Fruit fly (Drosophila melanogaster): Measurements from ENCODE around the gene Tdrd3.

Gene Tdrd3

DNA sequence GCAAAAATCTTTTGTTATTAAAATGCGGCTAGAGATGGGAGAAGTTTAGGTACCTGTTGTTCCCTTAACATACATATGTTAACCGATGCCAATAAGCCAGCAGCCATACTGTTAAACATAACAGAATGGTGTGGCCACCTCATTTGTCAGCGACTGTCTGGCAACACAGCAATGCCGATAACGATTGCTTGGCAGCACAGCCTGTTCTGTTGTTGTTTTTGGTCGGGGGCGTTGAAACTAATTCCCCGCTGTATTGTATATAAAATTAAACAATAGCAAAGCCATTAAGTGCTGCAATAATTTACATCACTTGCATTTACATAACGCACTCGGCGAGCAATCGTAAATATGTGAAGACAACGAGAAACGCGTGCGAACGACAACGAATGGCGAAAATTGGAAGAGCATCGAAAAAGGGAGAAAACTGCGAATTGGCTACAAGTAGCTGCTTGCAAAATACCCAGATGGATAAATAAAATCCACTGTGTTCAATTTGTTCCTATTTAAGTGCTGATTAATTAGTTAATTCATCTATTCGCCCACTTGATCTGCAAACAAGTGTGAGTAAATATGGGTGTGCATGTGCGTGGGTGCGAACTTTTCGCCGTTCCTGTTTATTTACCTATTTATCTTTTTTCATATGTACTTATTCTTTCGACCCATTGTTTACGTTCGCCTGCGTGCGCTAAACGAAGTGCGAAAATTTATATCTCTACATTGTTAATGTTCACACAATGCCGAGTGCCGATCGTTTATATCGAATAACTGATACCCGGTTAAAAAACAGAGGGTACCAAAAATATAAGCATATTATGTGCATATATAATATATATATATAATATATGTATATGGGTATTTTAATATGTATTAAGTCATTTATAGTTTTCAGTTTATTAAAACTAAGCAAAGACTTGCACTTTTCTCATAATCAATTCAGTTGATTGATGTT is 24.5 kb upstream of the Tdrd3 start, which contains the start of the genes Tsen34 and Mgat4a (continued):
- TF ChIP-seq Abd-B (GFP tag; optimal IDR thresholded peaks at IDR 0.05) (no peak), CG33557 (GFP tag; optimal IDR thresholded peaks at IDR 0.05) (no peak), zfh1 (GFP tag; IDR thresholded peaks at IDR 0.05) (no peak; the same call in 2 of the 3 replicates), CG30403 (GFP tag; optimal IDR thresholded peaks at IDR 0.05) (no peak), br (optimal IDR thresholded peaks at IDR 0.05) (no peak), TFAM (GFP tag; optimal IDR thresholded peaks at IDR 0.05) (no peak), otp (GFP tag; IDR thresholded peaks at IDR 0.05) (peak; percentile 8; the same call in 1 of the 3 replicates), Sry-δ (GFP tag; optimal IDR thresholded peaks at IDR 0.05) (peak; percentile 81), CG1832 (GFP tag; optimal IDR thresholded peaks at IDR 0.05) (no peak), pum (GFP tag; optimal IDR thresholded peaks at IDR 0.05) (peak; percentile 2), Bteb2 (GFP tag; optimal IDR thresholded peaks at IDR 0.05) (peak; percentile 12), org-1 (GFP tag; optimal IDR thresholded peaks at IDR 0.05) (peak; percentile 46), oc (tag; optimal IDR thresholded peaks at IDR 0.05) (peak; percentile 20), Meics (GFP tag; optimal IDR thresholded peaks at IDR 0.05) (peak; percentile 68), CG10543 (GFP tag; optimal IDR thresholded peaks at IDR 0.05) (peak; percentile 91), Opbp (GFP tag; IDR thresholded peaks at IDR 0.05; ENCODE audit: partially characterized antibody) (peak; percentile 74; the same call in 2 of the 3 replicates), zen2 (GFP tag; IDR thresholded peaks at IDR 0.05; ENCODE audit: partially characterized antibody) (no peak; the same call in 2 of the 3 replicates), eyg (GFP tag; optimal IDR thresholded peaks at IDR 0.05) (peak; percentile 47), Xrp1 (GFP tag; IDR thresholded peaks at IDR 0.05) (peak; percentile 54), nerfin-1 (tag; optimal IDR thresholded peaks at IDR 0.05) (no peak), chif (GFP tag; optimal IDR thresholded peaks at IDR 0.05) (peak in 1 of 2 experiments; percentile 28), cg (GFP tag; optimal IDR thresholded peaks at IDR 0.05) (no peak), trem (tag; optimal IDR thresholded peaks at IDR 0.05) (peak; percentile 58), Vsx1 (GFP tag; optimal IDR thresholded peaks at IDR 0.05) (no peak), CG7839 (tag; optimal IDR thresholded peaks at IDR 0.05) (no peak), NK7.1 (GFP tag; optimal IDR thresholded peaks at IDR 0.05) (peak; percentile 44), CG13296 (GFP tag; optimal IDR thresholded peaks at IDR 0.05) (peak; percentile 82), CG11723 (GFP tag; optimal IDR thresholded peaks at IDR 0.05) (no peak), lmd (GFP tag; IDR thresholded peaks at IDR 0.05) (no peak), zf30C (GFP tag; optimal IDR thresholded peaks at IDR 0.05) (no peak), sr (GFP tag; IDR thresholded peaks at IDR 0.05) (peak; percentile 87), crol (GFP tag; IDR thresholded peaks at IDR 0.05) (no peak), Tbp (GFP tag; optimal IDR thresholded peaks at IDR 0.05) (no peak), CG8478 (optimal IDR thresholded peaks at IDR 0.05) (no peak), twi (tag; optimal IDR thresholded peaks at IDR 0.05) (no peak), CG34376 (GFP tag; optimal IDR thresholded peaks at IDR 0.05) (peak; percentile 67), CG5180 (GFP tag; optimal IDR thresholded peaks at IDR 0.05) (no peak), NC2β (GFP tag; optimal IDR thresholded peaks at IDR 0.05) (peak; percentile 9), ci (GFP tag; IDR thresholded peaks at IDR 0.05) (0 out of 3 replicates have a peak, but pooled peaks have one; percentile 6), nom (GFP tag; optimal IDR thresholded peaks at IDR 0.05) (no peak), ind (GFP tag; optimal IDR thresholded peaks at IDR 0.05) (no peak), Elba2 (GFP tag; optimal IDR thresholded peaks at IDR 0.05) (peak; percentile 93), Ravus (GFP tag; IDR thresholded peaks at IDR 0.05) (no peak), CG3163 (GFP tag; optimal IDR thresholded peaks at IDR 0.05) (peak; percentile 1), CG14441 (GFP tag; IDR thresholded peaks at IDR 0.05) (peak; percentile 52), CG8089 (GFP tag; optimal IDR thresholded peaks at IDR 0.05) (peak; percentile 3), sc (optimal IDR thresholded peaks at IDR 0.05) (no peak), sc (GFP tag; optimal IDR thresholded peaks at IDR 0.05) (no peak), CG2712 (tag; optimal IDR thresholded peaks at IDR 0.05) (peak; percentile 10), da (GFP tag; optimal IDR thresholded peaks at IDR 0.05) (no peak)
